Worm (Caenorhabditis elegans): Measurements from ENCODE around the gene srg-48.

Gene srg-48

DNA sequence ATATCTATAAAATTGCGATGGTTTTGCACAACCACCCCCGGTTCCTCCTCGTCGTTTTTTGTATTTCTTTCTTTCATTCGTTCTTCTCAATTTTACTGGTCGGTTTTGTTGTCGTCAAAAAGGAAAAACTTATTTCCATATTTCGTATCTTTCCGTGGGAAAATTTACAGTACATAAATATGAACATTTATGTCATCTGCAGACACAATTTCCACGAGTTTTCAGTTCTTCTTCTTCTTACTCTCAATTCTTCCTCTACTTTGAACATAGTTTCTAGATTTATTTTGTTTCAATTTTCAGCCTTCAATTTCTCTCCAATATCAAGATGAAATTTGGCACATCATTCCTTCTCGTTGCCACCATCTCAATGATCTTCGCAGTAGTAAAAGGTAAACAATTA lies 9.0 kb downstream of the srg-48 start, which contains the start of gene Y43B11AR.1:
TSS of gene Y43B11AR.1 (plus strand) at position 301 of the 400 bp plus-strand sequence.
- TF ChIP-seq ref-2 (tag; optimal IDR thresholded peaks at IDR 0.05) (no peak), hlh-15 (tag; optimal IDR thresholded peaks at IDR 0.05) (no peak), fkh-10 (GFP tag; optimal IDR thresholded peaks at IDR 0.05) (no peak), gmeb-2 (tag; optimal IDR thresholded peaks at IDR 0.05) (no peak), T23F11.4 (GFP tag; optimal IDR thresholded peaks at IDR 0.05) (no peak), unc-55 (GFP tag; optimal IDR thresholded peaks at IDR 0.05) (no peak), hlh-6 (tag; optimal IDR thresholded peaks at IDR 0.05) (no peak), elt-4 (tag; optimal IDR thresholded peaks at IDR 0.05) (no peak), eyg-1 (tag; optimal IDR thresholded peaks at IDR 0.05) (no peak), odd-2 (tag; optimal IDR thresholded peaks at IDR 0.05) (no peak), unc-42 (tag; optimal IDR thresholded peaks at IDR 0.05) (no peak), pha-4 (tag; optimal IDR thresholded peaks at IDR 0.05) (no peak)

DNA sequence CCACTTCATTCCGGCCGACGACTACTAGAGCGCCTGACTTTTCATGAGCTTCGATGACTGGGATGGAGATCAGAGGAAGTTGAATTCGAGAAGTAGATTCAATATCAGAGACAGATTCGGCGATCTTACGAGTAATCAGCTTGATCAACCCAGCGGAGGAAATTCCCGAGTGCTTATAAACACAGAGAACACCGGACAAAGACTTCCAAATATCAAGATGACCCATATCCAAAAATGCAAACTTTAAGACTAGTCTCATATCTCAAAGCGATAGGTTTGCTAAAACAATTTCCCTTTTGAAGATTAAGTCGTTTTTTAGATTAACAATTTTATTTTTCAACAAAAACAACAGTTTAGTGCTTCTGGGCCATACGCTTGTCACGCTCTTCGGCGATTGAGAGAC lies 11.2 kb downstream of the srg-48 start, which contains the start of gene Y43B11AR.3:
TSS of gene Y43B11AR.3 (minus strand) at position 335 of the 403 bp plus-strand sequence.
- no peak for TF ChIP-seq pqm-1 (tag; optimal IDR thresholded peaks at IDR 0.05)
- TF ChIP-seq ama-1 (optimal IDR thresholded peaks at IDR 0.05), result peak; percentile 44

DNA sequence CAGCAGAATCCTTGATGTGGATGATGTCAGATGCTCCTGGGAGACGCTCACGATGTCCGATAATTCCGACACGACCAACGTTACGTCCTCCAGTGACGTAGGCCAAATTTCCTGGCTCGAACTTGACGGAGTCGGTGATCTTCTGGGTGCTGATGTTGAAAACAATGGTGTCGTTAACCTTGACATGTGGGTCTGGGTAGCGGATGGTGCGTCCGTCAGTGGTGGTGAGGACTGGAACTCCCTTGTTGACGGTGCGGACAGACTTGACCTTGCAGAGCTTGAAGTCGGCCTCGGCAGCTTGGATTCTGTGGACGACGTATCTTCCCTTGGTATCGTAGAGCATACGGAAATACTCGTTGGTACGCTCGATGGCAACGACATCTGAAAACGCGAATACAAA lies 11.8 kb downstream of the srg-48 start:
- no peak for TF ChIP-seq ceh-19 (GFP tag; optimal IDR thresholded peaks at IDR 0.05)
- no peak for TF ChIP-seq nfya-1 (tag; optimal IDR thresholded peaks at IDR 0.05)
- no peak for TF ChIP-seq K09A11.1 (tag; optimal IDR thresholded peaks at IDR 0.05; ENCODE audit: insufficient read depth)
- no peak for TF ChIP-seq ceh-30 (tag; optimal IDR thresholded peaks at IDR 0.05)
- TF ChIP-seq ceh-2 (tag; optimal IDR thresholded peaks at IDR 0.05), result no peak
- no peak for TF ChIP-seq ztf-16 (tag; optimal IDR thresholded peaks at IDR 0.05)
- TF ChIP-seq hlh-13 (GFP tag; optimal IDR thresholded peaks at IDR 0.05), result no peak
- TF ChIP-seq fkh-10 (GFP tag; optimal IDR thresholded peaks at IDR 0.05), result no peak
- TF ChIP-seq lim-6 (tag; optimal IDR thresholded peaks at IDR 0.05), result no peak

DNA sequence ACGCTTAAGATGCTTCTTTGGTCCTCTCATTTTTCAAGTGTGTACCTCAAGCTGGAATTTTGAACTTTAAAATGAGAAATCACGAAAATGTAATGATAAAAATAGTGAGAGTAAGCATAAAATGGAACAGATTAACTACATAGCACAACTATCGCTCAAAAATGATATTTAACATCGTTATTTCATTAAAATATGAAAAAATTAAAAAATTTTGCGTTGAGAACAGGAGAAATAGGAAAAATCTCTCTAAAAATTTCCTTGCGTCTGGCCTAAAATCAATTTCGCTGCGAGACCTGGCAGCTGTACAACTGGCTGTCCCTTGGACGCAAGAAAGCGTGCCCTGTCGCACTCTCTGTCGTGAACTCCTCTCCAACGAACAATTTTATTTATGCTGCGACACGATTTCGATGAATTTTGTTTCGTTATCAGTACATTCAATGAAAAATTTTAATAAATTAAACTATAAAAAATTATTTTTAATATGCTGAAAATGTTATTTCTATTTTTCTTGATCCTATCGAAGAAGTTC lies 12.5 kb downstream of the srg-48 start, which contains the start of gene rps-4:
TSS of gene rps-4 (minus strand) at position 51 of the 529 bp plus-strand sequence.
- TF ChIP-seq C38D4.7 (GFP tag; optimal IDR thresholded peaks at IDR 0.05), result no peak
- TF ChIP-seq hlh-13 (GFP tag; optimal IDR thresholded peaks at IDR 0.05), result no peak
- no peak for TF ChIP-seq fax-1 (tag; optimal IDR thresholded peaks at IDR 0.05)
- no peak for TF ChIP-seq T23F11.4 (GFP tag; optimal IDR thresholded peaks at IDR 0.05)
- TF ChIP-seq ceh-22 (tag; optimal IDR thresholded peaks at IDR 0.05), result no peak
- TF ChIP-seq rnt-1 (tag; optimal IDR thresholded peaks at IDR 0.05), result no peak
- TF ChIP-seq ceh-48 (tag; optimal IDR thresholded peaks at IDR 0.05), result peak; percentile 13
- TF ChIP-seq syd-9 (tag; optimal IDR thresholded peaks at IDR 0.05), result no peak
- no peak for TF ChIP-seq madf-2 (tag; optimal IDR thresholded peaks at IDR 0.05)
- peak; percentile 18 for TF ChIP-seq ceh-18 (tag; optimal IDR thresholded peaks at IDR 0.05)
- TF ChIP-seq dmd-4 (tag; optimal IDR thresholded peaks at IDR 0.05; ENCODE audit: borderline replicate concordance), result no peak
- TF ChIP-seq tbx-2 (tag; optimal IDR thresholded peaks at IDR 0.05), result no peak
- peak; percentile 25 for TF ChIP-seq ceh-34 (tag; optimal IDR thresholded peaks at IDR 0.05)
- peak; percentile 59 for TF ChIP-seq ceh-31 (tag; optimal IDR thresholded peaks at IDR 0.05)
- TF ChIP-seq pros-1 (tag; optimal IDR thresholded peaks at IDR 0.05), result no peak
- no peak for TF ChIP-seq pax-1 (tag; optimal IDR thresholded peaks at IDR 0.05)
- no peak for TF ChIP-seq hlh-8 (tag; optimal IDR thresholded peaks at IDR 0.05)
- no peak for TF ChIP-seq lin-11 (tag; optimal IDR thresholded peaks at IDR 0.05)
- no peak for TF ChIP-seq odd-2 (tag; optimal IDR thresholded peaks at IDR 0.05)
- no peak for TF ChIP-seq ttx-3 (tag; optimal IDR thresholded peaks at IDR 0.05)
- TF ChIP-seq ceh-24 (tag; optimal IDR thresholded peaks at IDR 0.05), result no peak
- TF ChIP-seq dve-1 (tag; optimal IDR thresholded peaks at IDR 0.05), result peak; percentile 26
- TF ChIP-seq F13H6.1 (tag; optimal IDR thresholded peaks at IDR 0.05), result no peak
- TF ChIP-seq sdc-2 (tag; optimal IDR thresholded peaks at IDR 0.05), result no peak
- no peak for TF ChIP-seq ceh-30 (tag; optimal IDR thresholded peaks at IDR 0.05)
- TF ChIP-seq pag-3 (tag; optimal IDR thresholded peaks at IDR 0.05; ENCODE audit: borderline replicate concordance), result no peak
- TF ChIP-seq ref-2 (tag; optimal IDR thresholded peaks at IDR 0.05), result peak; percentile 52
- TF ChIP-seq nhr-232 (tag; optimal IDR thresholded peaks at IDR 0.05), result no peak
- TF ChIP-seq ama-1 (optimal IDR thresholded peaks at IDR 0.05), result no peak
- TF ChIP-seq tbx-7 (tag; optimal IDR thresholded peaks at IDR 0.05), result no peak
- no peak for TF ChIP-seq pqm-1 (tag; optimal IDR thresholded peaks at IDR 0.05)
- TF ChIP-seq pha-2 (tag; optimal IDR thresholded peaks at IDR 0.05), result peak; percentile 23
- no peak for TF ChIP-seq eyg-1 (tag; optimal IDR thresholded peaks at IDR 0.05)

Data from whole organism, late embryonic.